Worm (Caenorhabditis elegans) whole organism, early embryonic: Measurements from ENCODE around the gene mks-2.

Experiments
- B0310.2 ChIP-seq: sonication (generic microtip); optimal IDR thresholded peaks from 2 replicates; lab custom pipeline; 2016; ENCODE audit warnings: mild to moderate bottlenecking, missing genetic modification characterization, missing compliant biosample characterization
- ama-1 ChIP-seq: fragments of 150-350 bp; optimal IDR thresholded peaks from 2 replicates; lab custom pipeline; 2014
- ceh-13 ChIP-seq: fragments of 200-800 bp; sonication (Bioruptor generic); optimal IDR thresholded peaks from 2 replicates; lab custom pipeline; 2018; ENCODE audit warnings: mild to moderate bottlenecking, missing genetic modification characterization, missing compliant biosample characterization
- ceh-36 ChIP-seq: sonication (generic microtip); optimal IDR thresholded peaks from 2 replicates; lab custom pipeline; 2016; ENCODE audit warnings: missing genetic modification characterization, inconsistent platforms, missing compliant biosample characterization
- ets-7 ChIP-seq: sonication (generic microtip); optimal IDR thresholded peaks from 2 replicates; lab custom pipeline; 2016; ENCODE audit warnings: missing genotype, missing genetic modification characterization, missing compliant biosample characterization
- flt-1 ChIP-seq: fragments of 200-800 bp; sonication (Bioruptor generic); IDR thresholded peaks from 2 replicates; pipeline ENCODE4 v1.3.6; 2022; ENCODE audit warnings: missing genetic modification characterization, missing compliant biosample characterization
- pes-1 ChIP-seq: fragments of 200-800 bp; sonication (Bioruptor generic); IDR thresholded peaks from 2 replicates; pipeline ENCODE4 v1.3.6; 2022; ENCODE audit warnings: missing genetic modification reagents, missing genetic modification characterization, missing compliant biosample characterization
- tra-4 ChIP-seq: sonication (generic microtip); optimal IDR thresholded peaks from 2 replicates; lab custom pipeline; 2017; ENCODE audit warnings: missing genetic modification characterization, missing compliant biosample characterization

- TF ChIP-seq ama-1 (no peak), pes-1 (GFP tag; lab: Robert Waterston, UW) (no peak), tra-4 (tag; lab: Kevin White, UChicago) (no peak), ceh-36 (tag; lab: Kevin White, UChicago) (no peak), ets-7 (tag; lab: Kevin White, UChicago) (no peak), ceh-13 (GFP tag; lab: Kevin White, UChicago) (no peak), B0310.2 (no peak), flt-1 (GFP tag; lab: Robert Waterston, UW) (no peak)
These were observed 26.0 kb upstream of the mks-2 start, which contains the start of gene blos-4 for ce11 chrII:6245199-6245702.
